Worm (Caenorhabditis elegans) whole organism, mixed stage, embryonic: ENCODE data around the gene Y43F8B.15.

Experiments
- M03D4.4 ChIP-seq: sonication (generic microtip); optimal IDR thresholded peaks from 2 replicates; lab custom pipeline; 2017; ENCODE audit warnings: mild to moderate bottlenecking, missing genetic modification characterization, missing compliant biosample characterization
- bed-3 ChIP-seq: fragments of 200-800 bp; sonication (Bioruptor generic); optimal IDR thresholded peaks from 3 replicates; lab custom pipeline; 2018; ENCODE audit warnings: mild to moderate bottlenecking, missing genetic modification characterization, moderate library complexity, missing compliant biosample characterization
- blmp-1 ChIP-seq: fragments of 150-350 bp; optimal IDR thresholded peaks from 2 replicates; lab custom pipeline; 2014; ENCODE audit warnings: missing biosample characterization, missing genetic modification characterization
- ceh-39 ChIP-seq: fragments of 150-350 bp; optimal IDR thresholded peaks from 2 replicates; lab custom pipeline; 2014; ENCODE audit warnings: missing biosample characterization, missing genetic modification characterization
- ceh-83 ChIP-seq: fragments of 200-800 bp; sonication (Bioruptor generic); optimal IDR thresholded peaks from 2 replicates; lab custom pipeline; 2018; ENCODE audit warnings: mild to moderate bottlenecking, missing genetic modification characterization, missing compliant biosample characterization
- ces-1 ChIP-seq: fragments of 150-350 bp; optimal IDR thresholded peaks from 2 replicates; lab custom pipeline; 2014; ENCODE audit warnings: missing biosample characterization, missing genetic modification reagents, missing genetic modification characterization
- cnd-1 ChIP-seq: fragments of 200-800 bp; sonication (Bioruptor generic); optimal IDR thresholded peaks from 2 replicates; lab custom pipeline; 2018; ENCODE audit warnings: mild to moderate bottlenecking, missing genetic modification characterization, missing compliant biosample characterization
- drap-1 ChIP-seq: fragments of 200-800 bp; sonication (Bioruptor generic); optimal IDR thresholded peaks from 3 replicates; lab custom pipeline; 2018; ENCODE audit warnings: mild to moderate bottlenecking, missing genetic modification characterization, missing compliant biosample characterization
- elt-1 ChIP-seq: sonication (generic microtip); optimal IDR thresholded peaks from 2 replicates; lab custom pipeline; 2017; ENCODE audit warnings: missing genetic modification characterization, mild to moderate bottlenecking, missing compliant biosample characterization, antibody characterized with exemption, moderate library complexity, borderline replicate concordance; ENCODE audit not compliant: insufficient read depth
- flh-1 ChIP-seq: fragments of 200-800 bp; sonication (Bioruptor generic); optimal IDR thresholded peaks from 2 replicates; lab custom pipeline; 2018; ENCODE audit warnings: mild to moderate bottlenecking, missing genetic modification characterization, moderate library complexity, missing compliant biosample characterization
- hlh-1 ChIP-seq: fragments of 150-350 bp; optimal IDR thresholded peaks from 2 replicates; lab custom pipeline; 2014; ENCODE audit warnings: missing biosample characterization, missing genetic modification reagents, missing genetic modification characterization
- lin-32 ChIP-seq: fragments of 200-800 bp; sonication (Bioruptor generic); optimal IDR thresholded peaks from 2 replicates; lab custom pipeline; 2018; ENCODE audit warnings: mild to moderate bottlenecking, missing genetic modification characterization, missing compliant biosample characterization
- lsy-2 ChIP-seq: fragments of 150-350 bp; optimal IDR thresholded peaks from 2 replicates; lab custom pipeline; 2014; ENCODE audit warnings: missing biosample characterization, missing genetic modification characterization
- mab-5 ChIP-seq: fragments of 150-350 bp; optimal IDR thresholded peaks from 2 replicates; lab custom pipeline; 2014; ENCODE audit warnings: missing biosample characterization, missing genetic modification characterization
- mls-2 ChIP-seq: sonication (generic microtip); optimal IDR thresholded peaks from 2 replicates; lab custom pipeline; 2016; ENCODE audit warnings: mild to moderate bottlenecking, missing genetic modification characterization, moderate library complexity, missing compliant biosample characterization
- nhr-12 ChIP-seq: fragments of 150-350 bp; optimal IDR thresholded peaks from 2 replicates; lab custom pipeline; 2014; ENCODE audit warnings: missing biosample characterization, missing genetic modification characterization
- nhr-2 ChIP-seq: fragments of 150-350 bp; optimal IDR thresholded peaks from 2 replicates; lab custom pipeline; 2014; ENCODE audit warnings: missing biosample characterization, missing genetic modification characterization
- nhr-237 ChIP-seq: fragments of 150-350 bp; optimal IDR thresholded peaks from 2 replicates; lab custom pipeline; 2014; ENCODE audit warnings: missing biosample characterization, missing genetic modification characterization
- nhr-28 ChIP-seq: fragments of 150-350 bp; optimal IDR thresholded peaks from 2 replicates; lab custom pipeline; 2014; ENCODE audit warnings: missing biosample characterization, missing genetic modification characterization
- nhr-76 ChIP-seq: sonication (generic microtip); optimal IDR thresholded peaks from 2 replicates; lab custom pipeline; 2017; ENCODE audit warnings: missing biosample characterization, missing genetic modification characterization
- pha-4 ChIP-seq: fragments of 150-350 bp; optimal IDR thresholded peaks from 2 replicates; lab custom pipeline; 2018; ENCODE audit warnings: missing biosample characterization, missing genetic modification reagents, missing genetic modification characterization
- sem-2 ChIP-seq: fragments of 200-800 bp; sonication (Bioruptor generic); optimal IDR thresholded peaks from 2 replicates; lab custom pipeline; 2018; ENCODE audit warnings: mild to moderate bottlenecking, missing genetic modification characterization, missing compliant biosample characterization
- snpc-4 ChIP-seq: fragments of 150-350 bp; optimal IDR thresholded peaks from 2 replicates; lab custom pipeline; 2014; ENCODE audit warnings: missing biosample characterization, missing genetic modification characterization
- sptf-1 ChIP-seq: sonication (generic microtip); optimal IDR thresholded peaks from 2 replicates; lab custom pipeline; 2017; ENCODE audit warnings: mild to moderate bottlenecking, missing genetic modification characterization, moderate library complexity, missing compliant biosample characterization
- tbx-8 ChIP-seq: fragments of 200-800 bp; sonication (Bioruptor generic); optimal IDR thresholded peaks from 2 replicates; lab custom pipeline; 2018; ENCODE audit warnings: mild to moderate bottlenecking, missing genetic modification characterization, moderate library complexity, missing compliant biosample characterization
- unc-120 ChIP-seq: sonication (generic microtip); optimal IDR thresholded peaks from 2 replicates; lab custom pipeline; 2017; ENCODE audit warnings: missing genetic modification characterization, missing compliant biosample characterization; ENCODE audit not compliant: poor library complexity, severe bottlenecking
- unc-39 ChIP-seq: fragments of 150-350 bp; optimal IDR thresholded peaks from 2 replicates; lab custom pipeline; 2014; ENCODE audit warnings: missing biosample characterization, missing genetic modification characterization
- zip-8 ChIP-seq: fragments of 150-350 bp; optimal IDR thresholded peaks from 2 replicates; lab custom pipeline; 2014; ENCODE audit warnings: missing biosample characterization, missing genetic modification characterization
- ztf-11 ChIP-seq: fragments of 150-350 bp; optimal IDR thresholded peaks from 2 replicates; lab custom pipeline; 2014; ENCODE audit warnings: missing biosample characterization, missing genetic modification characterization

Y43F8B.15 gene

DNA sequence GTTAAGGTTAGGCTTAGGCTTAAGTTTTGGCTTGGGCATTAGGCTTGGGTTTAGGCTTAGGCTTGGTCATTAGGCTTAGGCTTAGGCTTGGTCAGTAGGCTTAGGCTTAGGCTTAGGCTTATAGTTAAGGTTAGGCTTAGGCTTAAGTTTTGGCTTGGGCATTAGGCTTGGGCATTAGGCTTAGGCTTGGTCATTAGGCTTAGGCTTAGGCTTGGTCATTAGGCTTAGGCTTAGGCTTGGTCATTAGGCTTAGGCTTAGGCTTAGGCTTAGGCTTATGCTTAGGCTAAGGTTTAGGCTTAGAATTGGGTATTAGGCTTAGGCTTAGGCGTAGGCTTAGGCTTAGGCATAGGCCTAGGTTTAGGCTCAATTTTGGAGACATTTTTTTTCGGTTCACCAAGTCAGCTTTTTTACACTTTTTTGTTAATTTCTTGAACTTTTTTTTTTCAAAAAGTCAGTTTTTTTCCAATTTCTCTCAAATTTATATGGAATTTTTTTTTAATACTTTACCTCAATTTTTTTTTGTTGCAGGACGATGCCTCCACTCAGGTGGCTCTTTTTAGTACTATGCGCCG, 40.7 kb upstream of the Y43F8B.15 start, which contains the start of gene Y43F8B.3:
Y43F8B.3 (plus strand) TSS at position 523 of the 573 bp plus-strand sequence.
- TF ChIP-seq mls-2 (tag; lab: Kevin White, UChicago): no peak
- no peak for TF ChIP-seq ztf-11 (tag; lab: Kevin White, UChicago)
- no peak for TF ChIP-seq blmp-1
- no peak for TF ChIP-seq nhr-2 (tag; lab: Kevin White, UChicago)
- TF ChIP-seq nhr-12 (tag; lab: Kevin White, UChicago): no peak
- TF ChIP-seq lin-32 (GFP tag; lab: Kevin White, UChicago): no peak
- no peak for TF ChIP-seq pha-4 (tag; lab: Kevin White, UChicago)
- TF ChIP-seq sem-2 (GFP tag; lab: Kevin White, UChicago): no peak
- no peak for TF ChIP-seq bed-3 (GFP tag; lab: Kevin White, UChicago)
- no peak for TF ChIP-seq tbx-8 (GFP tag; lab: Kevin White, UChicago)
- no peak for TF ChIP-seq flh-1 (GFP tag; lab: Kevin White, UChicago)
- TF ChIP-seq ceh-83 (GFP tag; lab: Kevin White, UChicago): no peak
- TF ChIP-seq, all 35 proteins: peak for 0

DNA sequence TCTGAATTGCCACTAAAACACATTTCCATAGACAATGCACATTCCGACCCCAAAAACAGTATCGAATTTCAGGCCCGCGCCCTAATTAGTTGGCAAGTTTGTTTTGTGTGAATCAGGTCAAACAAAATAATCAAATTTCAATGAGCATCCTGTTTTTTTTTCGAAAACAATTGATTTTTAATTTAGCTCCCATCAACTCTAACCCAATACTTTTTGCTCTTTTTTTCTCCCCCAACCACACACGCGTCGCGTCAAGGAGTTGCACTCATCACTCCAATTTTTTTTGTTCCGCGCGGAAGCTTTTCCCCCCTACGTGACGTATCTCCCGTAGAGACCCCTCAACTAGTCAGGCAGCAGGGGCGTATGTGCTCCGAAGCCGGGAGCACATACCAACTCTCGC, 39.5 kb upstream of the Y43F8B.15 start:
- TF ChIP-seq sem-2 (GFP tag; lab: Kevin White, UChicago) (no peak), snpc-4 (tag; lab: Kevin White, UChicago) (no peak), cnd-1 (tag; lab: Kevin White, UChicago) (no peak), lsy-2 (tag; lab: Kevin White, UChicago) (no peak), zip-8 (tag; lab: Kevin White, UChicago) (no peak), hlh-1 (no peak), sptf-1 (tag; lab: Kevin White, UChicago) (no peak), nhr-237 (tag; lab: Kevin White, UChicago) (no peak), nhr-76 (tag; lab: Kevin White, UChicago) (no peak), ces-1 (GFP tag; lab: Kevin White, UChicago) (no peak), lin-32 (GFP tag; lab: Kevin White, UChicago) (no peak), nhr-12 (tag; lab: Kevin White, UChicago) (no peak), unc-39 (no peak), mab-5 (no peak)
- TF ChIP-seq, all 35 proteins: peak for 0

DNA sequence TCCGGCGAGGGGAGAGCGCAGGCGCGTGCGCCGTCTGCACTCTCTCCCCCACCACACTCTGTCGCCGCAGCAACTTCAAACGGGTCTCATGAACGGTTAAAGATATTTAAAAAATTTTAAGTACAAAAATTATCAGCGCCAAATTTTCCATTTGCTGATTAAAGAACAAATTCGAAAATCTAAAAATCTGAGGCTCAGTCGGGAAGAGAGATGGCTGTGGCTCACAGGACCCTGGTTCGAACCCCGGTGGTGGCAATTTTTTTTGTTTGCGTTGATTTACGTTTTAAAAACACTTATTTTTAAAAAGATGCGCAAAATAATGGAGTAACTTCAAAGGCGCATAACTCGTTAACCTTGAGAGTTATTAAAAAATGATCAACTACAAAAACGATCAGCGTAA, 35.2 kb upstream of the Y43F8B.15 start:
- TF ChIP-seq mls-2 (tag; lab: Kevin White, UChicago): no peak
- TF ChIP-seq M03D4.4 (tag; lab: Kevin White, UChicago): no peak
- no peak for TF ChIP-seq zip-8 (tag; lab: Kevin White, UChicago)
- TF ChIP-seq ceh-83 (GFP tag; lab: Kevin White, UChicago): no peak
- TF ChIP-seq nhr-2 (tag; lab: Kevin White, UChicago): no peak
- TF ChIP-seq hlh-1: no peak
- no peak for TF ChIP-seq nhr-76 (tag; lab: Kevin White, UChicago)
- no peak for TF ChIP-seq ceh-39
- no peak for TF ChIP-seq lin-32 (GFP tag; lab: Kevin White, UChicago)
- no peak for TF ChIP-seq unc-120 (tag; lab: Kevin White, UChicago)
- no peak for TF ChIP-seq nhr-28
- no peak for TF ChIP-seq sem-2 (GFP tag; lab: Kevin White, UChicago)
- no peak for TF ChIP-seq mab-5
- TF ChIP-seq, all 35 proteins: peak for 0

- TF ChIP-seq sptf-1 (tag; lab: Kevin White, UChicago) (no peak), lin-32 (GFP tag; lab: Kevin White, UChicago) (no peak), ces-1 (GFP tag; lab: Kevin White, UChicago) (no peak), nhr-237 (tag; lab: Kevin White, UChicago) (no peak), M03D4.4 (tag; lab: Kevin White, UChicago) (no peak), elt-1 (tag; lab: Kevin White, UChicago) (no peak), mls-2 (tag; lab: Kevin White, UChicago) (no peak), pha-4 (tag; lab: Kevin White, UChicago) (no peak), ceh-39 (no peak), mab-5 (no peak), cnd-1 (tag; lab: Kevin White, UChicago) (no peak), drap-1 (GFP tag; lab: Kevin White, UChicago) (no peak), sem-2 (GFP tag; lab: Kevin White, UChicago) (no peak), tbx-8 (GFP tag; lab: Kevin White, UChicago) (no peak), nhr-12 (tag; lab: Kevin White, UChicago) (no peak), unc-39 (no peak), lsy-2 (tag; lab: Kevin White, UChicago) (no peak), ztf-11 (tag; lab: Kevin White, UChicago) (no peak)
These were observed 33.7 kb upstream of the Y43F8B.15 start, which contains the start of gene scl-21 for ce11 chrV:19495587-19495986. Gene scl-21, minus strand, starts transcription at chrV:19495687.
